Worm (Caenorhabditis elegans): ENCODE data around the gene mrps-18A.

DNA sequence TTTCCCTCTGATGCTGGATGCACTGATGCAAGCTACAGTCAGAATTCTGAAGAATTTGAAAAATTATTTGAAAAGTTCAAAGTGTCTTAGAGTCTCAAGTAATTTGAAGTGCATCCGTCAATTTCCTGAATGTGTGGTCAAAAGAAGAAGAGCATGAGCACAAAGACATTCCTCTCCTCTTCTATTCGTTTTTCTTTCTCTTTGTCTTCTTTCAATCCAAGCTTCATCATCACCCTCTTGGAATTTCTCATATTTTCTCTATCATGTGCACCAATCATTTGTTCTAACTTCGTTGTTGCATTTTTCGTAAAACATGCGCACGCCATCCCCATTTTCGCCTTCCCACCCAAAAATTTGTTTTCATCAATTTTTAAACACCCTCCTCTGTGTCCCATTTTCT, 45.7 kb downstream of the mrps-18A start:
- TF ChIP-seq F16B12.6 (tag; optimal IDR thresholded peaks at IDR 0.05) (no peak), ama-1 (optimal IDR thresholded peaks at IDR 0.05) (no peak), ztf-11 (tag; optimal IDR thresholded peaks at IDR 0.05) (no peak), nhr-85 (tag) (no peak), lsy-2 (tag; optimal IDR thresholded peaks at IDR 0.05) (no peak)

Measured in whole organism, L1 larva.